Fruit fly (Drosophila melanogaster) whole organism, prepupa: ENCODE measurements around the gene CG15546.

Experiments
- CG10669 ChIP-seq: fragments of 200-800 bp; sonication (Bioruptor generic); optimal IDR thresholded peaks from 3 replicates; lab custom pipeline; 2018; ENCODE audit warnings: missing biosample characterization, mild to moderate bottlenecking, missing genetic modification characterization, moderate library complexity
- CG11294 ChIP-seq: fragments of 200-800 bp; sonication (Bioruptor generic); IDR thresholded peaks from 2 replicates; pipeline ENCODE4 v1.3.6; 2022; ENCODE audit warnings: missing biosample characterization, missing genetic modification characterization
- CG11902 ChIP-seq: fragments of 200-800 bp; sonication (Bioruptor generic); optimal IDR thresholded peaks from 3 replicates; lab custom pipeline; 2016; ENCODE audit warnings: missing biosample characterization, missing genetic modification characterization
- CG15336 ChIP-seq: fragments of 200-800 bp; sonication (Bioruptor generic); IDR thresholded peaks from 2 replicates; pipeline ENCODE4 v1.3.6; 2022; ENCODE audit warnings: missing biosample characterization, missing genetic modification characterization
- CG1621 ChIP-seq: fragments of 200-800 bp; sonication (Bioruptor generic); optimal IDR thresholded peaks from 3 replicates; lab custom pipeline; 2018; ENCODE audit warnings: missing biosample characterization, mild to moderate bottlenecking, missing genetic modification characterization
- CG16779 ChIP-seq: fragments of 200-800 bp; sonication (Bioruptor generic); optimal IDR thresholded peaks from 3 replicates; lab custom pipeline; 2017; ENCODE audit warnings: missing biosample characterization, mild to moderate bottlenecking, missing genetic modification characterization
- CG3032 ChIP-seq: fragments of 200-800 bp; optimal IDR thresholded peaks from 2 replicates; lab custom pipeline; 2019; ENCODE audit warnings: missing biosample characterization, mild to moderate bottlenecking, missing genetic modification characterization, moderate library complexity
- CG31627 ChIP-seq: fragments of 200-800 bp; sonication (Bioruptor generic); optimal IDR thresholded peaks from 3 replicates; lab custom pipeline; 2016; ENCODE audit warnings: missing biosample characterization, missing genetic modification characterization
- CG3919 ChIP-seq: fragments of 200-800 bp; sonication (Bioruptor generic); optimal IDR thresholded peaks from 3 replicates; lab custom pipeline; 2016; ENCODE audit warnings: missing biosample characterization, missing genetic modification characterization
- CG6163 ChIP-seq: fragments of 200-800 bp; sonication (Bioruptor generic); IDR thresholded peaks from 3 replicates; pipeline ENCODE4 v1.3.6; 2022; ENCODE audit warnings: missing biosample characterization, missing genetic modification characterization
- CG6276 ChIP-seq: fragments of 200-800 bp; sonication (Bioruptor generic); optimal IDR thresholded peaks from 2 replicates; lab custom pipeline; 2017; ENCODE audit warnings: missing biosample characterization, mild to moderate bottlenecking, missing genetic modification characterization
- CG6792 ChIP-seq: fragments of 200-800 bp; sonication (Bioruptor generic); optimal IDR thresholded peaks from 3 replicates; lab custom pipeline; 2016; ENCODE audit warnings: missing biosample characterization, missing genetic modification characterization
- CG6854 ChIP-seq: fragments of 200-800 bp; sonication (Bioruptor generic); optimal IDR thresholded peaks from 2 replicates; lab custom pipeline; 2017; ENCODE audit warnings: missing biosample characterization, mild to moderate bottlenecking, missing genetic modification characterization
- CG7368 ChIP-seq: fragments of 200-800 bp; sonication (Bioruptor generic); optimal IDR thresholded peaks from 3 replicates; lab custom pipeline; 2016; ENCODE audit warnings: missing biosample characterization, missing genetic modification characterization
- CG8119 ChIP-seq: fragments of 200-800 bp; sonication (Bioruptor generic); IDR thresholded peaks from 3 replicates; pipeline ENCODE4 v1.3.6; 2022; ENCODE audit warnings: missing biosample characterization, missing genetic modification characterization
- CG9139 ChIP-seq: fragments of 200-800 bp; sonication (Bioruptor generic); optimal IDR thresholded peaks from 3 replicates; lab custom pipeline; 2017; ENCODE audit warnings: missing biosample characterization, mild to moderate bottlenecking, missing genetic modification characterization
- Eip75B ChIP-seq: fragments of 200-800 bp; sonication (Bioruptor generic); optimal IDR thresholded peaks from 3 replicates; lab custom pipeline; 2016; ENCODE audit warnings: missing biosample characterization, missing genetic modification characterization
- Hr38 ChIP-seq: sonication (Bioruptor generic); optimal IDR thresholded peaks from 2 replicates; lab custom pipeline; 2016; ENCODE audit warnings: missing biosample characterization, missing genetic modification characterization
- Hr39 ChIP-seq: fragments of 200-800 bp; sonication (Bioruptor generic); optimal IDR thresholded peaks from 2 replicates; lab custom pipeline; 2016; ENCODE audit warnings: missing biosample characterization, missing genetic modification characterization
- Hr4 ChIP-seq: fragments of 200-800 bp; sonication (Bioruptor generic); optimal IDR thresholded peaks from 3 replicates; lab custom pipeline; 2016; ENCODE audit warnings: missing biosample characterization, missing genetic modification characterization
- Lpt ChIP-seq: fragments of 200-800 bp; sonication (Bioruptor generic); optimal IDR thresholded peaks from 3 replicates; lab custom pipeline; 2016; ENCODE audit warnings: missing biosample characterization, missing genetic modification characterization
- OdsH ChIP-seq: fragments of 200-800 bp; sonication (Bioruptor generic); optimal IDR thresholded peaks from 3 replicates; lab custom pipeline; 2016; ENCODE audit warnings: missing biosample characterization, missing genetic modification characterization
- Smox ChIP-seq: fragments of 200-800 bp; sonication (Bioruptor generic); optimal IDR thresholded peaks from 3 replicates; lab custom pipeline; 2016; ENCODE audit warnings: missing biosample characterization, missing genetic modification characterization
- Sox102F ChIP-seq: fragments of 200-800 bp; sonication (Bioruptor generic); optimal IDR thresholded peaks from 2 replicates; lab custom pipeline; 2016; ENCODE audit warnings: missing biosample characterization, mild to moderate bottlenecking, missing genetic modification characterization
- Sox14 ChIP-seq: fragments of 200-800 bp; sonication (Bioruptor generic); optimal IDR thresholded peaks from 3 replicates; lab custom pipeline; 2016; ENCODE audit warnings: missing biosample characterization, missing genetic modification characterization
- achi ChIP-seq: fragments of 200-800 bp; sonication (Bioruptor generic); optimal IDR thresholded peaks from 3 replicates; lab custom pipeline; 2016; ENCODE audit warnings: missing biosample characterization, missing genetic modification characterization
- cyc ChIP-seq: fragments of 200-800 bp; sonication (Bioruptor generic); optimal IDR thresholded peaks from 3 replicates; lab custom pipeline; 2016; ENCODE audit warnings: missing biosample characterization, missing genetic modification characterization
- dac ChIP-seq: fragments of 200-800 bp; sonication (Bioruptor generic); optimal IDR thresholded peaks from 2 replicates; lab custom pipeline; 2017; ENCODE audit warnings: missing biosample characterization, mild to moderate bottlenecking, missing genetic modification characterization
- dsx ChIP-seq: fragments of 200-800 bp; optimal IDR thresholded peaks from 3 replicates; lab custom pipeline; 2019; ENCODE audit warnings: missing biosample characterization, mild to moderate bottlenecking, missing genetic modification characterization, moderate library complexity; ENCODE audit not compliant: poor library complexity, severe bottlenecking
- eg ChIP-seq: fragments of 200-800 bp; sonication (Bioruptor generic); IDR thresholded peaks from 3 replicates; pipeline ENCODE4 v1.3.6; 2022; ENCODE audit warnings: missing biosample characterization, missing genetic modification characterization
- esn ChIP-seq: fragments of 200-800 bp; sonication (Bioruptor generic); optimal IDR thresholded peaks from 2 replicates; lab custom pipeline; 2016; ENCODE audit warnings: missing biosample characterization, mild to moderate bottlenecking, missing genetic modification characterization, moderate library complexity
- fkh ChIP-seq: fragments of 200-800 bp; sonication (Bioruptor generic); optimal IDR thresholded peaks from 3 replicates; lab custom pipeline; 2017; ENCODE audit warnings: missing biosample characterization, mild to moderate bottlenecking, missing genetic modification characterization, moderate library complexity
- pdm3 ChIP-seq: fragments of 200-800 bp; sonication (Bioruptor generic); optimal IDR thresholded peaks from 3 replicates; lab custom pipeline; 2016; ENCODE audit warnings: missing biosample characterization, missing genetic modification characterization
- ss ChIP-seq, 2 experiments: fragments of 200-800 bp; sonication (Bioruptor generic); optimal IDR thresholded peaks; 2 replicates in 1 of 2; 3 replicates in 1 of 2; lab custom pipeline; 2017 to 2018; ENCODE audit warnings: mild to moderate bottlenecking in 2 of 2, missing biosample characterization in 2 of 2, missing genetic modification characterization in 2 of 2, moderate library complexity in 1 of 2
- svp ChIP-seq: fragments of 200-800 bp; sonication (Bioruptor generic); peaks from one replicate; lab custom pipeline; 2016; ENCODE audit warnings: missing biosample characterization, missing genetic modification characterization
- topi ChIP-seq: fragments of 200-800 bp; sonication (Bioruptor generic); optimal IDR thresholded peaks from 3 replicates; lab custom pipeline; 2016; ENCODE audit warnings: missing biosample characterization, missing genetic modification characterization
- vri ChIP-seq: fragments of 200-800 bp; sonication (Bioruptor generic); optimal IDR thresholded peaks from 3 replicates; lab custom pipeline; 2016; ENCODE audit warnings: missing biosample characterization, mild to moderate bottlenecking, missing genetic modification characterization

CG15546 gene

dm6 chr3R:30912402-30912801, 36.4 kb upstream of the CG15546 start, which contains the start of gene Ptx1 (continued):
- TF ChIP-seq Sox14 (GFP tag; lab: Kevin White, UChicago), result peak; percentile 31
- TF ChIP-seq Hr38 (GFP tag; lab: Kevin White, UChicago), result no peak
- TF ChIP-seq svp (GFP tag; lab: Kevin White, UChicago), result peak; percentile 57
- TF ChIP-seq CG1621, result peak; percentile 58
- no peak for TF ChIP-seq CG6276
- no peak for TF ChIP-seq eg (GFP tag; lab: Robert Waterston, UW)

- TF ChIP-seq CG3919 (no peak), CG3032 (tag; lab: Kevin White, UChicago) (no peak), eg (GFP tag; lab: Robert Waterston, UW) (no peak), pdm3 (GFP tag; lab: Kevin White, UChicago) (no peak), CG11902 (no peak), CG11294 (no peak), Sox102F (GFP tag; lab: Kevin White, UChicago) (no peak), CG15336 (GFP tag; lab: Robert Waterston, UW) (no peak), dac (GFP tag; lab: Kevin White, UChicago) (no peak), Hr39 (GFP tag; lab: Kevin White, UChicago) (no peak), CG16779 (no peak), CG6163 (no peak), ss (GFP tag; optimal IDR thresholded peaks at IDR 0.05; lab: Kevin White, UChicago) (no peak), OdsH (GFP tag; lab: Kevin White, UChicago) (no peak), Hr38 (GFP tag; lab: Kevin White, UChicago) (no peak)
Measured at dm6 chr3R:30909840-30910239, 33.9 kb upstream of the CG15546 start.

- TF ChIP-seq CG7368 (GFP tag; lab: Kevin White, UChicago) (no peak), achi (no peak), Lpt (GFP tag; lab: Kevin White, UChicago) (no peak), CG31627 (GFP tag; lab: Kevin White, UChicago) (no peak), CG9139 (GFP tag; lab: Kevin White, UChicago) (no peak), CG6792 (GFP tag; lab: Kevin White, UChicago) (no peak), Eip75B (GFP tag; lab: Kevin White, UChicago) (no peak), Hr4 (GFP tag; lab: Kevin White, UChicago) (no peak), CG16779 (no peak), fkh (no peak), CG6854 (no peak)
Measured at dm6 chr3R:30909032-30909431, 33.0 kb upstream of the CG15546 start.

- TF ChIP-seq CG1621 (no peak), svp (GFP tag; lab: Kevin White, UChicago) (peak; percentile 27)
Measured at dm6 chr3R:30903994-30904393, 28.0 kb upstream of the CG15546 start.

dm6 chr3R:30902061-30902460, 26.1 kb upstream of the CG15546 start, which contains the start of gene CG33483:
Gene CG33483, minus strand, starts transcription at chr3R:30902161.
- TF ChIP-seq vri (GFP tag; lab: Kevin White, UChicago), result no peak
- no peak for TF ChIP-seq topi (GFP tag; lab: Kevin White, UChicago)
- TF ChIP-seq Hr4 (GFP tag; lab: Kevin White, UChicago), result no peak
- TF ChIP-seq CG6276, result no peak
- TF ChIP-seq dsx (GFP tag; lab: Kevin White, UChicago), result no peak
- TF ChIP-seq cyc (GFP tag; lab: Kevin White, UChicago), result no peak
- TF ChIP-seq CG8119 (GFP tag; lab: Robert Waterston, UW), result no peak
- TF ChIP-seq Smox (GFP tag; lab: Kevin White, UChicago), result no peak
- TF ChIP-seq CG15336 (GFP tag; lab: Robert Waterston, UW), result no peak
- TF ChIP-seq CG10669 (GFP tag; lab: Kevin White, UChicago), result no peak
- TF ChIP-seq esn (GFP tag; lab: Kevin White, UChicago), result no peak
- TF ChIP-seq Hr39 (GFP tag; lab: Kevin White, UChicago), result no peak
- no peak for TF ChIP-seq Sox14 (GFP tag; lab: Kevin White, UChicago)
- no peak for TF ChIP-seq OdsH (GFP tag; lab: Kevin White, UChicago)
